Worm (Caenorhabditis elegans) whole organism, early embryonic: ENCODE measurements around the gene ZC84.7.

Experiments used
- B0310.2 ChIP-seq: sonication (generic microtip); optimal IDR thresholded peaks from 2 replicates; lab custom pipeline; 2016; ENCODE audit warnings: mild to moderate bottlenecking, missing genetic modification characterization, missing compliant biosample characterization
- F13C5.2 ChIP-seq: sonication (generic microtip); optimal IDR thresholded peaks from 2 replicates; lab custom pipeline; 2017; ENCODE audit warnings: mild to moderate bottlenecking, missing genetic modification characterization, inconsistent platforms, missing compliant biosample characterization
- aly-1 ChIP-seq: sonication (generic microtip); optimal IDR thresholded peaks from 2 replicates; lab custom pipeline; 2016; ENCODE audit warnings: missing genetic modification characterization, missing compliant biosample characterization
- ama-1 ChIP-seq: fragments of 150-350 bp; optimal IDR thresholded peaks from 2 replicates; lab custom pipeline; 2014
- ceh-13 ChIP-seq: fragments of 200-800 bp; sonication (Bioruptor generic); optimal IDR thresholded peaks from 2 replicates; lab custom pipeline; 2018; ENCODE audit warnings: mild to moderate bottlenecking, missing genetic modification characterization, missing compliant biosample characterization
- flt-1 ChIP-seq: fragments of 200-800 bp; sonication (Bioruptor generic); IDR thresholded peaks from 2 replicates; pipeline ENCODE4 v1.3.6; 2022; ENCODE audit warnings: missing genetic modification characterization, missing compliant biosample characterization
- hmbx-1 ChIP-seq: sonication (generic microtip); optimal IDR thresholded peaks from 2 replicates; lab custom pipeline; 2016; ENCODE audit warnings: mild to moderate bottlenecking, missing genetic modification characterization, missing compliant biosample characterization
- hmg-4 ChIP-seq: fragments of 200-800 bp; sonication (Bioruptor generic); optimal IDR thresholded peaks from 2 replicates; lab custom pipeline; 2018; ENCODE audit warnings: mild to moderate bottlenecking, missing genetic modification characterization, missing compliant biosample characterization
- scrt-1 ChIP-seq: fragments of 200-800 bp; sonication (Bioruptor generic); IDR thresholded peaks from 2 replicates; pipeline ENCODE4 v1.3.6; 2022; ENCODE audit warnings: missing genetic modification characterization, missing compliant biosample characterization
- tbx-37 ChIP-seq: fragments of 200-800 bp; sonication (Bioruptor generic); conservative IDR thresholded peaks from 2 replicates; pipeline ENCODE4 v1.3.6; 2022; ENCODE audit warnings: missing genetic modification reagents, missing genetic modification characterization, missing compliant biosample characterization
- tra-4 ChIP-seq: sonication (generic microtip); optimal IDR thresholded peaks from 2 replicates; lab custom pipeline; 2017; ENCODE audit warnings: missing genetic modification characterization, missing compliant biosample characterization

DNA sequence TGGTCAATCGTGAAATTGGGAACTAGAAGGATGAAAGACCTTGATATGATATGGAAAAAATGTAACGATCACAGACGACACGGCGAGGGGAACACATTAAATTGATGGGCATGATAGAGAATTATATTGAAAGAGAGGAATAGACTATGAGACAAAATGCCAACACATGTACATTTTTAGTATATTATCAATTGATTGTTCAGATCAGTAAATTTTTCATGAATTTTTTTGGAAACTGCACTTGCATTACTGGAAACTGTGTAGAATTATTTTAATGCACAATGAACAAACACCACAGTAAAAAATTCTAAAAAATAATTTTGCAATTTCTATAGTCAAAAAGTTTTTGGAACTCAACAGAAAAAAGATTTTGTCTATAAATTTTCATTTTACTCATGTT, 12.6 kb upstream of the ZC84.7 start:
- TF ChIP-seq tbx-37 (GFP tag; lab: Robert Waterston, UW) (no peak), hmbx-1 (tag; lab: Kevin White, UChicago) (no peak), tra-4 (tag; lab: Kevin White, UChicago) (no peak), ama-1 (lab: Kevin White, UChicago) (no peak), aly-1 (tag; lab: Kevin White, UChicago) (no peak), hmg-4 (GFP tag; lab: Kevin White, UChicago) (no peak), F13C5.2 (tag; lab: Kevin White, UChicago) (no peak), B0310.2 (tag; lab: Kevin White, UChicago) (no peak), scrt-1 (no peak), ceh-13 (GFP tag; lab: Kevin White, UChicago) (no peak), flt-1 (GFP tag; lab: Robert Waterston, UW) (no peak)
